Worm (Caenorhabditis elegans) whole organism, L4/young adult: ENCODE measurements around the gene twk-44.

Experiments used
- W03F9.2 ChIP-seq: fragments of 150-350 bp; optimal IDR thresholded peaks from 2 replicates; lab custom pipeline; 2014; ENCODE audit warnings: missing biosample characterization, missing genetic modification characterization
- dao-5 ChIP-seq: sonication (generic microtip); optimal IDR thresholded peaks from 2 replicates; lab custom pipeline; 2016; ENCODE audit warnings: missing genotype, missing genetic modification characterization, moderate library complexity, missing compliant biosample characterization
- him-1 ChIP-seq: sonication (generic microtip); optimal IDR thresholded peaks from 2 replicates; lab custom pipeline; 2016; ENCODE audit warnings: missing genotype, missing genetic modification reagents, missing genetic modification characterization, missing compliant biosample characterization

DNA sequence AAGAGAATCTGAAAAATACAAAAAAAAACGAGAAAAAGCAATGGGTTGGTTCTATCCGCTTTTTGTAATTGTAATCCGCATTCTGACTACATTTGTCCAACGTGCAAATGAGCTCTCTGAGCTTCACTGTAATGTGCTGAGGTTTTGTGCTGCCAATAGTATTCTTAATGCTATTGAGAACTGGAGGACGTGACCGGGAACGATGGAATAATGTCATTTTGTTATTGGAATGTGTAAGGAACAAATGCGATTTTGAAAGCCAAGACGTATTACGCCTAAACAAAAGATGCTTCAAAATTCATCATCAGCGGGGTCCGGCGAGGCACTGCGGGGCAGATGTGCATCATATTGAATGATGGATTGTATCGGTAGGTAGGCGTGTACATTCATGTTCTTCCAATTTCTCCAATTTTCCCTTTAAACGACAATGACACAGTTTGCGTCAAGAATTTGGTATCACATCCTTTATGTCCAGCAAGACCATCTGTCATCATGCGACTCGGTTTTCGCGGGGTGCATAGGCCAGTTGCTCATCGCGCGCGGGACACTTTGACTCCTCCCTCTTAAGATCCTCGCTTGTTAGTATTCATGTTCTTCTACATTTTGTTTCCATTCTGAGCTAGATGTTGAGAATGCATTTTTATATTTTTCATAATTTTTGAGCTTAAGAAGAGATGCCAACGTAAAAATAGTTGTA, 46.3 kb upstream of the twk-44 start:
- TF ChIP-seq him-1 = no peak
- no peak for TF ChIP-seq W03F9.2 (tag; lab: Kevin White, UChicago)
- no peak for TF ChIP-seq dao-5 (tag; lab: Kevin White, UChicago)
